Worm (Caenorhabditis elegans) whole organism, L4 larva: Measurements from ENCODE around the gene F26G1.2.
A peak's percentile ranks its signal among the peaks of the same experiment; 100 is the strongest.

Source experiments
- F37D6.2 ChIP-seq: sonication (generic microtip); optimal IDR thresholded peaks from 2 replicates; lab custom pipeline; 2016; ENCODE audit warnings: mild to moderate bottlenecking, missing genetic modification characterization, missing compliant biosample characterization
- Y48G9A.11 ChIP-seq: fragments of 200-800 bp; sonication (Bioruptor generic); IDR thresholded peaks from 2 replicates; pipeline ENCODE4 v1.3.6; 2022; ENCODE audit warnings: missing genetic modification reagents, missing genetic modification characterization, missing compliant biosample characterization
- Y5F2A.4 ChIP-seq: fragments of 200-800 bp; sonication (Bioruptor generic); optimal IDR thresholded peaks from 2 replicates; lab custom pipeline; 2018; ENCODE audit warnings: mild to moderate bottlenecking, missing genetic modification characterization, missing compliant biosample characterization
- Y75B8A.6 ChIP-seq: fragments of 200-800 bp; sonication (Bioruptor generic); IDR thresholded peaks from 2 replicates; pipeline ENCODE4 v1.3.6; 2022; ENCODE audit warnings: missing genetic modification reagents, missing genetic modification characterization, missing compliant biosample characterization
- ZK546.5 ChIP-seq, 2 experiments: sonication (generic microtip); optimal IDR thresholded peaks; 2 replicates each; lab custom pipeline; 2017; ENCODE audit warnings: missing biosample characterization in 2 of 2, missing genetic modification characterization in 2 of 2
- aha-1 ChIP-seq: fragments of 150-350 bp; peaks from one replicate; lab custom pipeline; 2014; ENCODE audit warnings: missing biosample characterization, missing genetic modification characterization
- attf-4 ChIP-seq: sonication (generic microtip); optimal IDR thresholded peaks from 3 replicates; lab custom pipeline; 2017; ENCODE audit warnings: missing biosample characterization, missing genetic modification characterization
- ceh-44 ChIP-seq: fragments of 200-800 bp; sonication (Bioruptor generic); IDR thresholded peaks from 2 replicates; pipeline ENCODE4 v1.3.6; 2022; ENCODE audit warnings: missing genetic modification reagents, missing genetic modification characterization, missing compliant biosample characterization
- ceh-82 ChIP-seq: sonication (generic microtip); optimal IDR thresholded peaks from 2 replicates; lab custom pipeline; 2017; ENCODE audit warnings: missing biosample characterization, missing genetic modification characterization
- ctbp-1 ChIP-seq: fragments of 200-800 bp; sonication (Bioruptor generic); IDR thresholded peaks from 2 replicates; pipeline ENCODE4 v1.3.6; 2022; ENCODE audit warnings: missing genetic modification reagents, missing genetic modification characterization, missing compliant biosample characterization
- daf-12 ChIP-seq: fragments of 150-350 bp; optimal IDR thresholded peaks from 2 replicates; lab custom pipeline; 2014; ENCODE audit warnings: missing biosample characterization, missing genetic modification reagents, missing genetic modification characterization
- daf-16 ChIP-seq, 3 experiments: sonication (generic microtip); optimal IDR thresholded peaks; 2 replicates each; lab custom pipeline; 2016 to 2017; ENCODE audit warnings: missing genetic modification characterization in 3 of 3, missing genetic modification reagents in 3 of 3, mild to moderate bottlenecking in 2 of 3, missing compliant biosample characterization in 2 of 3, missing biosample characterization in 1 of 3, moderate library complexity in 1 of 3
- daf-19 ChIP-seq: fragments of 200-800 bp; sonication (Bioruptor generic); conservative IDR thresholded peaks from 2 replicates; pipeline ENCODE4 v1.3.6; 2022; ENCODE audit warnings: missing genetic modification characterization, missing compliant biosample characterization
- dmd-6 ChIP-seq: fragments of 200-800 bp; sonication (Bioruptor generic); IDR thresholded peaks from 2 replicates; pipeline ENCODE4 v1.3.6; 2022; ENCODE audit warnings: missing genetic modification reagents, missing genetic modification characterization, missing compliant biosample characterization
- duxl-1 ChIP-seq: sonication (generic microtip); optimal IDR thresholded peaks from 2 replicates; lab custom pipeline; 2016; ENCODE audit warnings: mild to moderate bottlenecking, missing genetic modification characterization, moderate library complexity, missing compliant biosample characterization; ENCODE audit not compliant: poor library complexity
- dve-1 ChIP-seq: sonication (generic microtip); optimal IDR thresholded peaks from 2 replicates; lab custom pipeline; 2017; ENCODE audit warnings: antibody characterized with exemption, mild to moderate bottlenecking, missing genetic modification characterization, missing compliant biosample characterization; ENCODE audit not compliant: insufficient read depth
- egl-43 ChIP-seq: fragments of 200-800 bp; sonication (Bioruptor generic); IDR thresholded peaks from 2 replicates; pipeline ENCODE4 v1.3.6; 2022; ENCODE audit warnings: missing genetic modification reagents, missing genetic modification characterization, missing compliant biosample characterization
- gei-8 ChIP-seq: fragments of 200-800 bp; sonication (Bioruptor generic); optimal IDR thresholded peaks from 2 replicates; lab custom pipeline; 2018; ENCODE audit warnings: mild to moderate bottlenecking, missing genetic modification characterization, missing compliant biosample characterization
- hif-1 ChIP-seq, 2 experiments: sonication (generic microtip); optimal IDR thresholded peaks; 2 replicates each; lab custom pipeline; 2016 to 2017; ENCODE audit warnings: missing compliant biosample characterization in 2 of 2, missing genetic modification characterization in 2 of 2, missing genetic modification reagents in 2 of 2, missing genotype in 2 of 2, mild to moderate bottlenecking in 1 of 2
- hlh-11 ChIP-seq: fragments of 200-800 bp; sonication (Bioruptor generic); optimal IDR thresholded peaks from 2 replicates; lab custom pipeline; 2018; ENCODE audit warnings: mild to moderate bottlenecking, missing genetic modification characterization, missing compliant biosample characterization
- hlh-30 ChIP-seq: sonication (generic microtip); optimal IDR thresholded peaks from 2 replicates; lab custom pipeline; 2017; ENCODE audit warnings: antibody characterized with exemption, mild to moderate bottlenecking, missing genetic modification characterization, missing compliant biosample characterization; ENCODE audit not compliant: insufficient read depth
- hmg-1.1 ChIP-seq: fragments of 200-800 bp; sonication (Bioruptor generic); IDR thresholded peaks from 2 replicates; pipeline ENCODE4 v1.3.6; 2022; ENCODE audit warnings: missing genetic modification reagents, missing genetic modification characterization, missing compliant biosample characterization
- lim-7 ChIP-seq: fragments of 200-800 bp; sonication (Bioruptor generic); IDR thresholded peaks from 2 replicates; pipeline ENCODE4 v1.3.6; 2022; ENCODE audit warnings: missing genetic modification characterization, missing compliant biosample characterization
- lin-1 ChIP-seq: fragments of 200-800 bp; sonication (Bioruptor generic); IDR thresholded peaks from 2 replicates; pipeline ENCODE4 v1.3.6; 2022; ENCODE audit warnings: missing genetic modification reagents, missing genetic modification characterization, missing compliant biosample characterization
- lin-15B ChIP-seq: fragments of 150-350 bp; sonication (generic microtip); optimal IDR thresholded peaks from 3 replicates; lab custom pipeline; 2014; ENCODE audit warnings: missing biosample characterization, missing genetic modification characterization
- mes-2 ChIP-seq: sonication (generic microtip); optimal IDR thresholded peaks from 2 replicates; lab custom pipeline; 2016; ENCODE audit warnings: missing genotype, mild to moderate bottlenecking, missing genetic modification characterization, missing compliant biosample characterization; ENCODE audit not compliant: poor library complexity, severe bottlenecking
- mxl-3 ChIP-seq: fragments of 200-800 bp; sonication (Bioruptor generic); optimal IDR thresholded peaks from 2 replicates; lab custom pipeline; 2018; ENCODE audit warnings: mild to moderate bottlenecking, missing genetic modification characterization, missing compliant biosample characterization
- nhr-102 ChIP-seq: sonication (generic microtip); optimal IDR thresholded peaks from 2 replicates; lab custom pipeline; 2016; ENCODE audit warnings: mild to moderate bottlenecking, missing genetic modification characterization, moderate library complexity, missing compliant biosample characterization
- nhr-11 ChIP-seq: fragments of 150-350 bp; optimal IDR thresholded peaks from 2 replicates; lab custom pipeline; 2014; ENCODE audit warnings: missing biosample characterization, missing genetic modification characterization
- nhr-28 ChIP-seq: fragments of 150-350 bp; optimal IDR thresholded peaks from 2 replicates; lab custom pipeline; 2014; ENCODE audit warnings: missing biosample characterization, missing genetic modification characterization
- nhr-42 ChIP-seq: fragments of 200-800 bp; sonication (Bioruptor generic); IDR thresholded peaks from 2 replicates; pipeline ENCODE4 v1.3.6; 2022; ENCODE audit warnings: missing genetic modification characterization, missing compliant biosample characterization
- nhr-48 ChIP-seq: sonication (generic microtip); optimal IDR thresholded peaks from 2 replicates; lab custom pipeline; 2016; ENCODE audit warnings: mild to moderate bottlenecking, missing genetic modification characterization, missing compliant biosample characterization
- nhr-6 ChIP-seq: fragments of 150-350 bp; optimal IDR thresholded peaks from 2 replicates; lab custom pipeline; 2014; ENCODE audit warnings: missing biosample characterization, missing genetic modification characterization
- pha-4 ChIP-seq, 2 experiments: fragments of 150-350 bp in 1 of 2; fragments of 200-800 bp in 1 of 2; sonication (Bioruptor generic) in 1 of 2; IDR thresholded peaks in 1 of 2; optimal IDR thresholded peaks in 1 of 2; 2 replicates each; pipeline versions ENCODE4 v1.3.6 to Lab custom; 2014 to 2022; ENCODE audit warnings: missing genetic modification characterization in 2 of 2, missing genetic modification reagents in 2 of 2, missing biosample characterization in 1 of 2, missing compliant biosample characterization in 1 of 2
- pqm-1 ChIP-seq: sonication (generic microtip); optimal IDR thresholded peaks from 2 replicates; lab custom pipeline; 2017; ENCODE audit warnings: missing biosample characterization, missing genetic modification characterization
- set-16 ChIP-seq: fragments of 200-800 bp; sonication (Bioruptor generic); IDR thresholded peaks from 2 replicates; pipeline ENCODE4 v1.3.6; 2022; ENCODE audit warnings: missing genetic modification reagents, missing genetic modification characterization, missing compliant biosample characterization
- snpc-4 ChIP-seq: fragments of 150-350 bp; optimal IDR thresholded peaks from 2 replicates; lab custom pipeline; 2014; ENCODE audit warnings: missing biosample characterization, missing genetic modification characterization
- spr-1 ChIP-seq: sonication (generic microtip); optimal IDR thresholded peaks from 2 replicates; lab custom pipeline; 2016; ENCODE audit warnings: mild to moderate bottlenecking, missing genetic modification characterization, missing compliant biosample characterization
- unc-130 ChIP-seq: sonication (generic microtip); optimal IDR thresholded peaks from 2 replicates; lab custom pipeline; 2016; ENCODE audit warnings: missing genetic modification reagents, missing genetic modification characterization, missing compliant biosample characterization
- unc-39 ChIP-seq: sonication (generic microtip); optimal IDR thresholded peaks from 2 replicates; lab custom pipeline; 2017; ENCODE audit warnings: missing biosample characterization, missing genetic modification characterization
- unc-62 ChIP-seq, 3 experiments: fragments of 150-350 bp in 1 of 3; sonication (generic microtip); optimal IDR thresholded peaks in 2 of 3; peaks in 1 of 3; 1 replicate in 1 of 3; 2 replicates in 2 of 3; lab custom pipeline; 2014 to 2017; ENCODE audit warnings: missing biosample characterization in 3 of 3, missing genetic modification characterization in 3 of 3, missing genetic modification reagents in 3 of 3, missing genotype in 1 of 3
- vab-7 ChIP-seq: fragments of 200-800 bp; sonication (Bioruptor generic); IDR thresholded peaks from 2 replicates; pipeline ENCODE4 v1.3.6; 2022; ENCODE audit warnings: missing genetic modification reagents, missing genetic modification characterization, missing compliant biosample characterization

F26G1.2 gene

ce11 chrII:4762574-4763285 is at the start of gene F26G1.2:
F26G1.2 (plus strand) TSS chrII:4763081.
- peak; percentile 69 for TF ChIP-seq aha-1 (tag; lab: Kevin White, UChicago)
- no peak for TF ChIP-seq ceh-44
- TF ChIP-seq hlh-11: no peak
- TF ChIP-seq lim-7: no peak
- no peak for TF ChIP-seq lin-1 (GFP tag; lab: Robert Waterston, UW)
- TF ChIP-seq daf-19 (GFP tag; lab: Robert Waterston, UW): no peak
- no peak for TF ChIP-seq lin-15B (tag; lab: Kevin White, UChicago)
- no peak for TF ChIP-seq dve-1
- no peak for TF ChIP-seq dmd-6
- TF ChIP-seq daf-12 (tag; lab: Kevin White, UChicago): no peak
- TF ChIP-seq spr-1 (tag; lab: Kevin White, UChicago): no peak
- no peak for TF ChIP-seq nhr-42 (GFP tag; lab: Robert Waterston, UW)
- no peak for TF ChIP-seq ZK546.5 (tag; optimal IDR thresholded peaks at IDR 0.05; lab: Kevin White, UChicago)
- peak; percentile 57 for TF ChIP-seq nhr-28 (tag; lab: Kevin White, UChicago)
- no peak for TF ChIP-seq set-16 (GFP tag; lab: Robert Waterston, UW)
- TF ChIP-seq nhr-102: no peak
- TF ChIP-seq egl-43 (GFP tag; lab: Robert Waterston, UW): peak; percentile 15; the same call in 1 of the 2 replicates

ce11 chrII:4715676-4716075 is 47.2 kb upstream of the F26G1.2 start, which contains the start of gene F41C3.8:
F41C3.8 (plus strand) TSS chrII:4716046.
- TF ChIP-seq unc-62 (GFP tag; optimal IDR thresholded peaks at IDR 0.05 in 1 of 2; lab: Kevin White, UChicago) (no peak), unc-62 (tag; optimal IDR thresholded peaks at IDR 0.05; lab: Kevin White, UChicago) (no peak), dmd-6 (peak; percentile 42; the same call in 1 of the 2 replicates), dve-1 (peak; percentile 13), hlh-30 (tag; lab: Kevin White, UChicago) (peak; percentile 30), hlh-11 (peak; percentile 20), pqm-1 (peak; percentile 75), lim-7 (no peak), lin-15B (tag; lab: Kevin White, UChicago) (no peak), daf-16 (GFP tag; optimal IDR thresholded peaks at IDR 0.05; lab: Kevin White, UChicago) (no peak), daf-16 (tag; optimal IDR thresholded peaks at IDR 0.05; lab: Kevin White, UChicago) (peak; percentile 27), hif-1 (tag; optimal IDR thresholded peaks at IDR 0.05; lab: Kevin White, UChicago) (no peak), nhr-28 (tag; lab: Kevin White, UChicago) (peak; percentile 80)
- TF ChIP-seq, all 104 proteins: peak for 7

ce11 chrII:4726120-4726519 is 36.8 kb upstream of the F26G1.2 start, which contains the start of gene F10G7.10:
F10G7.10 (minus strand) TSS chrII:4726264.
- TF ChIP-seq hlh-30 (tag; lab: Kevin White, UChicago): peak; percentile 83
- peak; percentile 69 for TF ChIP-seq mxl-3 (GFP tag; lab: Kevin White, UChicago)
- no peak for TF ChIP-seq unc-130 (GFP tag; lab: Kevin White, UChicago)
- no peak for TF ChIP-seq daf-16 (GFP tag; optimal IDR thresholded peaks at IDR 0.05; lab: Kevin White, UChicago)
- peak; percentile 29 for TF ChIP-seq daf-16 (tag; optimal IDR thresholded peaks at IDR 0.05; lab: Kevin White, UChicago)
- TF ChIP-seq mes-2 (tag; lab: Kevin White, UChicago): peak; percentile 31
- TF ChIP-seq Y48G9A.11 (GFP tag; lab: Robert Waterston, UW): no peak
- no peak for TF ChIP-seq nhr-48 (tag; lab: Kevin White, UChicago)
- peak; percentile 42 for TF ChIP-seq hlh-11
- no peak for TF ChIP-seq nhr-11
- TF ChIP-seq gei-8 (GFP tag; lab: Kevin White, UChicago): no peak
- TF ChIP-seq ceh-82 (tag; lab: Kevin White, UChicago): no peak
- TF ChIP-seq Y5F2A.4 (GFP tag; lab: Kevin White, UChicago): no peak
- TF ChIP-seq nhr-6: peak; percentile 3
- TF ChIP-seq dve-1: peak; percentile 36
- no peak for TF ChIP-seq unc-39 (tag; lab: Kevin White, UChicago)
- TF ChIP-seq snpc-4 (tag; lab: Kevin White, UChicago): no peak
- no peak for TF ChIP-seq Y75B8A.6 (GFP tag; lab: Robert Waterston, UW)
- TF ChIP-seq nhr-28 (tag; lab: Kevin White, UChicago): no peak
- TF ChIP-seq pha-4 (GFP tag; IDR thresholded peaks at IDR 0.05; lab: Robert Waterston, UW): no peak
- no peak for TF ChIP-seq pha-4 (tag; optimal IDR thresholded peaks at IDR 0.05; lab: Kevin White, UChicago)
- 0 out of 2 replicates have a peak, but pooled peaks have one; percentile 39 for TF ChIP-seq hmg-1.1 (GFP tag; lab: Robert Waterston, UW)
- no peak for TF ChIP-seq vab-7
- TF ChIP-seq hif-1 (tag; optimal IDR thresholded peaks at IDR 0.05; lab: Kevin White, UChicago): peak in 1 of 2 experiments; percentile 50
- TF ChIP-seq attf-4 (tag; lab: Kevin White, UChicago): no peak
- peak in 1 of 2 experiments; percentile 59 for TF ChIP-seq unc-62 (GFP tag; optimal IDR thresholded peaks at IDR 0.05 in 1 of 2; lab: Kevin White, UChicago)
- TF ChIP-seq unc-62 (tag; optimal IDR thresholded peaks at IDR 0.05; lab: Kevin White, UChicago): no peak
- no peak for TF ChIP-seq duxl-1
- no peak for TF ChIP-seq ctbp-1 (GFP tag; lab: Robert Waterston, UW)
- no peak for TF ChIP-seq F37D6.2 (tag; lab: Kevin White, UChicago)
